Fruit fly (Drosophila melanogaster) S2 (cell line): Measurements from ENCODE around the gene CG31735.

Source experiments
- CG8478 ChIP-seq: fragments of >200 bp; optimal IDR thresholded peaks from 2 replicates; lab custom pipeline; 2018
- CTCF ChIP-seq, 2 experiments: fragments of >200 bp; optimal IDR thresholded peaks; 2 replicates each; lab custom pipeline; 2018

The CG31735 gene

DNA sequence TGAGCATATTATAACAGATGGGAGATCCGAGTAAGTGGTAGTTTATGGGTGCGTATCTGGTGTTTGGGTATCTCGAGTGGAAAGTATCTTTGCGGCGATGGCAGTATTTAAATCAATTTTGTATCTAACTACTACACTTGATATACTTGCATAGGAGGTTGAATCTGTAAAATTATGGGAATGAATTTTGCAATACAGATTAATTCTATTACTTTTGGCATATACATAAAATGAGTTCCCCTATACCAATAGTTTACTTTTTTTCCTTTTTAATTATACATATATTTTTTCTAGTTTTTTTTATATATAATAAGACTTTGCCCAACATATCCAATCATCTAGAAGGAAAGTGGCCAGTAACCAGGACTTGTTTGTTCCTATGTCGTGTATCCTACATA, 14.0 kb downstream of the CG31735 start:
- no peak for TF ChIP-seq CG8478 (lab: Kevin White, UChicago)
- no peak for TF ChIP-seq CTCF (optimal IDR thresholded peaks at IDR 0.05; lab: Kevin White, UChicago)

DNA sequence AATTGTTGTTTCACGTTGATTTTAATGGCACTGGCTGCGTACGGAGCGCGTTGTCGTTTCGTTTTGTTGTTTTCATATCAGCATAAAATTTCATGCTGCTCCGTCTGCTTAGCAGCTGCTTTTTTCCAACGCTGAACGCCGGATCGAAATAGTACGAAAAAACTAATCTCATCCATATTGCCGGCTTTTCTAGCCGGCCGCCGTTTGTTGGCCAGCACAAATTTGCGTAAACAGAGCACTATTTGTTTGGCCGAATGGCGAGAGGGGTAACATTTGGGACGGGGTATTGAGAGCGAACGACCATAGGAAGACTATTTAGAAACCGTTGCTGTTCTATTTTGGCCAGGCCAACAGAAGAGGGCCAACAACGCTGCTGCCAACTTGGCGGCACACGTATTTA, 14.6 kb downstream of the CG31735 start:
- TF ChIP-seq CG8478 (lab: Kevin White, UChicago): no peak
- TF ChIP-seq CTCF (optimal IDR thresholded peaks at IDR 0.05; lab: Kevin White, UChicago): no peak

DNA sequence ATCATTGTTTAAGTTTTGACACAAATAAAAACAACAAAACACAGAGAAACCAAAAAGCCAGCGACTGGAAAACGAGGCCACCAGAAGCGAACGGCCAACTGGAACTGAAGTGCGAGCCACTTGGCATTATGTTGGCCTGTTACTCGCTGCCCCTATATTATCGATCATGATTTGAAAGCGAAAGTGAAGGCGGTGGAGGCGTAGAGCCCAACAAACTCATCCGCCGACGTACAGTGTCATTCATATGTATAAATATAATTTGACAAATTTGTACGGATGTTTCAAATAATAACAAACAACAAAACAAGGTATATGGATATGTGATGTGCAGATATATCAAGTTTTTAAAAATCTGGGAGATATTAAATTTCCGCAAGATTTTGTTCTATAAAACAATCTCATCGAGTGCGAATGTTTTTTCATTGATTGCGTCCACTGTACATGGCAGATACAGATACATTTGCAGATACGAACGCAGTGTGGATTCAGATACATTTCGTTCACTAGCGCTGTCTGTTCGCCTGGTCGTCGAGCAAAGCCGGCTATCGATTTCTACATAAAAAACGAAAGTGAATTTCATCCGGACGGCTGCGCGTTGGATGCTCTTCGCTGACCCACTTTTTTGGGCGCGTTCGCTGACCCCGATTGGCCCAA, 15.8 kb downstream of the CG31735 start:
- TF ChIP-seq CTCF (optimal IDR thresholded peaks at IDR 0.05; lab: Kevin White, UChicago) (no peak), CG8478 (lab: Kevin White, UChicago) (no peak)

DNA sequence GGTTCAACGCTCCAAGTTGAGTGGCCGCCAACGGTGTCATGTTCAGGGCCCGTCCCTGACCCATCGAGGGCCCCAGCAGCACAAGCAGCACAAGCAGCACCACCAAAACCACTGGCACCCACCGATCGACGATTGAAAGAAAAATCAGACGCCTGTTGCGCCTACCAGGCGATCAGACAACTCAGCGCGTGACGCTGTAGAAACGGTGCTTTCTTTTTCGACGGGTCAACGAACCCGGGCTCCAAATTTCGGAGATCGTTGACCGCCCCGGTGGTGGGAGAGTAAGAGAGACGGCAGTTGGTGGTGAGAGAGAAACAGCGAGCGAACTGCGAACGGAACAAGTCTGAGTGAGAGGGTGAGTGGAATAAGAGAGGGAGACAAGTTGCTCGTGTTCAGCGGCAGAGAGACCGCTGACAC, 16.3 kb downstream of the CG31735 start:
- TF ChIP-seq CTCF (optimal IDR thresholded peaks at IDR 0.05; lab: Kevin White, UChicago): no peak
- no peak for TF ChIP-seq CG8478 (lab: Kevin White, UChicago)

DNA sequence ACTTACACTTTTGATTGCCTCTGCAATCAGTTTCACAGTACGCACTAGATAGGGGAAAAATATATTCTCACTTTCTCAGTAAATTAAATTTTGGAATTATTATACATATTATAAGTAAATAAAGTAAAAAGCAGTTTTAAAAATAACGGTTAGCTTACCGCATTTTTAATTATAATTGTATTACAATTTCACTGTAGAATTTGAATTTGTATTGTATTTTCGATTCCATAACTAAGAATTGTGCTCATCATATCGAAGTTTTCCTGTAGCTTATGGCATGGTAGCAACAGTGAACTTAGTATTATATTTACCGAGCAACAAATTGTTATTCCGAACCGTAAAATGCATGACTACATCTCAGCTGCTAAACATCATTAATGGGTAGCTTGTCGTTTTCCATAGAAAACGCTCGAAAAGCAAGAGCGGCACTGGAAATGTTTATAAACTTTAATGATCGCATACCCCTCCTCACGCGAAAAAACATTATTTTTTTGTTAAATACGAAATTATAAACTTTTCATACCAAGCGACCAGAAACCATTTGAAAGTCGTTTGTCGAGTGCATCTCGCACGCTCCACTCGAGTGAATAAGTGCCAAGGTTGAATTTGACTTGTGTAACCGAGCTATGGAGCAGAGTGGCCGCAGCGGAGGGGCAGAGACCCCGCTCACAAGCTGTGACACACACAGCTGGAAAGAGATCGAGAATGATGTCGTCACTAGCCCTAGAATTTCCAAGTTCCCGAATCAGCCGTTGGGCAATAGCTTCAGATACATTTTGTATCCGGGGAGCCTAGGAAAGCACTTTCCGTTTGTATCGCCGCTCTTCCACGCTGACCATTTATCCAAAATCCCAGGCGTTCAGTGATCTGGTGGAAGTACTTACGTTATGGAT, 17.0 kb downstream of the CG31735 start:
- no peak for TF ChIP-seq CG8478 (lab: Kevin White, UChicago)
- no peak for TF ChIP-seq CTCF (optimal IDR thresholded peaks at IDR 0.05; lab: Kevin White, UChicago)

DNA sequence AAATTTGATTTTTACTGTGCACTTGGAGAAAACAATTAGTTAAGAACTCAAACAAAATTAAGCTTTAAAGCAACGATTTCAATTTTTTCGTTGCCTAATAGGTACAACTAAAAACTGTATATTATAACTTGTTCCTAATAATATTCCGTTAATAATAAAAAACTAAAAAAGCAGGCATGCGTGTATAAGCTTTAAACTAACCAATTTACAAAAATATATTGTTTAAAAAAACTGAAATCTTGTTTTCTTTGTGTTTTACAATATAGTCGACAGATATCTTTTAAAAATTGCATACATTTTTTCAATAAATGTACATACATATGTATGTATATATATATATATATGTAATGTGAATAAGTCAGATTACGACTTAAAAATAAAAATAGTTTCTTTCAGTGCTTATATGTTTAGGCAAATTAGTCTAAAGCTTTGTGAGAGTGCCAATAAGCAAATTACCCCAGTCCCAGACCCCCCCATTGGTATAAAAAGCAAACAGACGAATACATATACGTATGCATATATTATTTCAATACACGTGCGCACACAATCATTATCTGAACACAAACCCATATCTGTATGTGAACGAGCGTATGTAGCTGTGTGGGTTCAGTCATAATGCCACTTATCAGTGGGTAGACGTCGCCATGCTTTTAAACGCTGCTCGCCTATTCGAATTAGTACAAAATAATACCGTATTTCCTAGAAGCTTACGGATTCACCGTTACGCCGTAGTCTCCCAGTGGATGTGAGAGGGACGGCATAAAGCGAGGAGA, 17.8 kb downstream of the CG31735 start:
- TF ChIP-seq CTCF (optimal IDR thresholded peaks at IDR 0.05; lab: Kevin White, UChicago) (no peak), CG8478 (lab: Kevin White, UChicago) (no peak)

DNA sequence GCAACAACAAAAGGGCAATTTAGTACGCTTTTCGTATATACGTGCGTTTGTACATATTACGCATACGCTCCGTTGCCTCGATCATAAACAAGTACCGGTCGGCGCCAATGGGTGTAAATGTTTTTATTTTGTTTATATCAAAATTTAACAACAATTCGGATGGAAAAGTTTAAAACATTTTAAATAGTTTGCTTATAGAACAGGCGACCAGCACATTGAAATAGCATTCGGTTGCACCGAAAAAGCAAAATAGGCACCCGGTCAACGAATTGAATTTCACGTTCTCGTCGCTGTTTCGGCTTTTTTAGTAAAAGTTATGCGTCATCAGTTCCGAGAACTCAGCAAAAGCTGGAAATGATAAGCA, 18.4 kb downstream of the CG31735 start:
- TF ChIP-seq CTCF (optimal IDR thresholded peaks at IDR 0.05; lab: Kevin White, UChicago): no peak
- TF ChIP-seq CG8478 (lab: Kevin White, UChicago): no peak

DNA sequence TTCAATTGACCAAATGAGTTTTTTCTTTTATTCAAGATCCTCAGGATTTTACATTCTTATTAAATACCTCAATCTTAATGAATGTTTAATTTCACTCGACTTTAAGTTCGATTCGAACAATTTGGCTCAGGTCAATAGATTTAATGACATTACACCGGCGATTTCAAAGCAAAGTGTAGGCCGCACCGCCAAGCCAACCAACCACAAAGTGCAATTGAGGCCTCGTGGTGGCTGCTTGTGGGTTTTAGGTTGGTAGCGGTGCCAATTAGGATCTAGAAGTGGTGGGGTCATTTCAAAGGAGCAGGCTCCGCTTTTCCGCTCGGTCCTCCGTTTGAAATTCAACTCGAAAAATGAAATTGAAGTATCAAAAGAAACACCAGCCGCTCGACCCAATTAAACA, 21.3 kb downstream of the CG31735 start, which contains the start of gene CG13244:
Gene CG13244, plus strand, starts transcription at position 301 of the 400 bp plus-strand sequence.
- TF ChIP-seq CTCF (optimal IDR thresholded peaks at IDR 0.05; lab: Kevin White, UChicago): no peak
- no peak for TF ChIP-seq CG8478 (lab: Kevin White, UChicago)

DNA sequence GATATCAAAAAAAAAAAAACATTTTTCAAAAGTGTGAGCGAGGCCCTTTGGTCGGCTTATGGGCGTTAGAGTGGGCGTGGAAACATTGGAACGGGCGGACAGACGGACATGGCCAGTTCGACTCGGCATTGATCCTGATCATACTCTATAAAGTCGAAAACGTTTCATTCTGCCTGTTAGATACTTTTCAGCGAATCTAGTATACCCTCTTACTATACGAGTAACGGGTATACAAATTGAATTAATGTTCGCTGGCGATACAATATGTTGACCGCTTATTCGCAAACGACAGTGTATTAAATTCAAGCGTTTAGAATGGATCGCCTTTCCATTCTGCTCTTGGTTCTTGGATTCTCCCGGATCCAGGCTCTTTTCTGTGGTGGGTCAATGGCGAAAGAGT, 27.8 kb downstream of the CG31735 start, which contains the start of gene CG4793:
Gene CG4793, plus strand, starts transcription at position 301 of the 400 bp plus-strand sequence.
- TF ChIP-seq CG8478 (lab: Kevin White, UChicago): no peak
- TF ChIP-seq CTCF (optimal IDR thresholded peaks at IDR 0.05; lab: Kevin White, UChicago): no peak

DNA sequence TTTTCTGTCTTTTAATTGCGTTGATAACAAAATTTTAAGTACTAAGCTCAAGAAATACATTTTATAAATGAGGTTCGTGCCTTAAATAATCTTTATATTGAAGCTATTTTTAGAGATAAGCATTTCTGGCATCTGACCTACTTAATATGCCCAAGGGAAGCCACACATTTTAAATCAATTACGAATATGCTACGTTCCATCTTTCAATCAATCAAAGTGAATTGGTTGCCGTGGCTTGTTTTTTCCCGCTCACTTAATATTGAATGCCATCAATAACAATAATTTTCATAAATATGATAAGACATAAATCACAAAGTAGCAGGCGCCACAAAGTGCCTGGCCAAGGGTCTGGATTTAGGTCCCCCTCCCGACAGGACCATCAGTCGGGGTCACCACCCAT, 40.9 kb downstream of the CG31735 start:
- TF ChIP-seq CTCF (optimal IDR thresholded peaks at IDR 0.05; lab: Kevin White, UChicago) (no peak), CG8478 (lab: Kevin White, UChicago) (no peak)

DNA sequence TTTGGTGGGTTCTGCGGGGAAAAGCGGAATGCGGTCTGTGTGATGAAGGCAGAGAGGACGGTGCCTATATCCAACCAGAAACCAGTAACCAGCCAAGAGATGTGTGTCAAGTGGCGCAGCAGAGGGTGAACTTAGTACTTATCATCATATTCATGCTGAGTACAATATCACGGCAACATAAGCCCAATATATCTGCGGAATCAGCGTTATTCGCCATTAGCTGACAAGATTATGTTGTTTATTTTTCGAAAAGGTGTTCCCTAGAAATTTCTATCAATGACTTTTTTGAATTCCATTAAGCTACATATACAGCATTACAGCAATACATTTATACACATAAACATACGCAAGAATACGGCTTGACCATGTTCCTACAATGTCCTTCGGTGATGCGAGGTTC, 45.9 kb downstream of the CG31735 start, which contains the start of gene CG12448:
Gene CG12448, plus strand, starts transcription at position 301 of the 400 bp plus-strand sequence.
- TF ChIP-seq CG8478 (lab: Kevin White, UChicago): no peak
- no peak for TF ChIP-seq CTCF (optimal IDR thresholded peaks at IDR 0.05; lab: Kevin White, UChicago)
